Worm (Caenorhabditis elegans) whole organism, L1 larva: ENCODE measurements around the gene atg-9.

Source experiments
- C04F5.9 ChIP-seq: sonication (generic microtip); optimal IDR thresholded peaks from 2 replicates; lab custom pipeline; 2016; ENCODE audit warnings: missing genetic modification characterization, missing compliant biosample characterization
- C16A3.4 ChIP-seq: fragments of 150-350 bp; optimal IDR thresholded peaks from 2 replicates; lab custom pipeline; 2014; ENCODE audit warnings: missing biosample characterization, missing genetic modification characterization
- C34B4.2 ChIP-seq: sonication (generic microtip); optimal IDR thresholded peaks from 2 replicates; lab custom pipeline; 2017; ENCODE audit warnings: mild to moderate bottlenecking, missing genetic modification characterization, missing compliant biosample characterization
- F16B12.6 ChIP-seq: fragments of 150-350 bp; optimal IDR thresholded peaks from 2 replicates; lab custom pipeline; 2014; ENCODE audit warnings: missing biosample characterization, missing genetic modification characterization
- Y116A8C.19 ChIP-seq: sonication (generic microtip); optimal IDR thresholded peaks from 2 replicates; lab custom pipeline; 2016; ENCODE audit warnings: missing compliant biosample characterization, missing genetic modification characterization, borderline replicate concordance
- alr-1 ChIP-seq: fragments of 200-800 bp; sonication (Bioruptor generic); optimal IDR thresholded peaks from 2 replicates; lab custom pipeline; 2018; ENCODE audit warnings: borderline replicate concordance, mild to moderate bottlenecking, missing genetic modification characterization, missing compliant biosample characterization
- aly-2 ChIP-seq: fragments of 150-350 bp; optimal IDR thresholded peaks from 2 replicates; lab custom pipeline; 2014; ENCODE audit warnings: missing biosample characterization, missing genetic modification characterization
- blmp-1 ChIP-seq: fragments of 150-350 bp; optimal IDR thresholded peaks from 2 replicates; lab custom pipeline; 2014; ENCODE audit warnings: missing biosample characterization, missing genetic modification characterization
- ceh-82 ChIP-seq, 3 experiments: fragments of 150-350 bp in 1 of 3; sonication (generic microtip) in 2 of 3; optimal IDR thresholded peaks; 2 replicates each; lab custom pipeline; 2014 to 2017; ENCODE audit warnings: missing biosample characterization in 3 of 3, missing genetic modification characterization in 3 of 3
- ceh-90 ChIP-seq: sonication (generic microtip); optimal IDR thresholded peaks from 2 replicates; lab custom pipeline; 2016; ENCODE audit warnings: missing genetic modification characterization, missing compliant biosample characterization
- dpl-1 ChIP-seq, 3 experiments: fragments of 150-350 bp in 2 of 3; sonication (generic microtip) in 1 of 3; optimal IDR thresholded peaks; 2 replicates each; lab custom pipeline; 2014 to 2017; ENCODE audit warnings: missing biosample characterization in 3 of 3, missing genetic modification characterization in 3 of 3, missing genetic modification reagents in 3 of 3
- efl-1 ChIP-seq, 4 experiments: fragments of 150-350 bp; optimal IDR thresholded peaks in 3 of 4; peaks in 1 of 4; 1 replicate in 1 of 4; 2 replicates in 3 of 4; lab custom pipeline; 2014; ENCODE audit warnings: missing biosample characterization in 2 of 4, missing genetic modification characterization in 2 of 4, missing genetic modification reagents in 2 of 4
- egl-27 ChIP-seq, 2 experiments: fragments of 150-350 bp in 1 of 2; sonication (generic microtip); optimal IDR thresholded peaks; 3 replicates each; lab custom pipeline; 2017 to 2018; ENCODE audit warnings: missing biosample characterization in 2 of 2, missing genetic modification characterization in 2 of 2, missing genetic modification reagents in 2 of 2
- elt-2 ChIP-seq: sonication (generic microtip); optimal IDR thresholded peaks from 2 replicates; lab custom pipeline; 2016; ENCODE audit warnings: missing genetic modification characterization, mild to moderate bottlenecking, inconsistent platforms, missing compliant biosample characterization, missing genetic modification reagents
- elt-3 ChIP-seq, 6 experiments: fragments of 150-350 bp in 1 of 6; sonication (generic microtip); optimal IDR thresholded peaks; 2 replicates each; lab custom pipeline; 2017 to 2018; ENCODE audit warnings: missing biosample characterization in 6 of 6, missing genetic modification characterization in 6 of 6, inconsistent platforms in 1 of 6
- grh-1 ChIP-seq: fragments of 200-800 bp; sonication (Bioruptor generic); IDR thresholded peaks from 2 replicates; pipeline ENCODE4 v1.3.6; 2022; ENCODE audit warnings: missing genetic modification reagents, missing genetic modification characterization, missing compliant biosample characterization
- hlh-17 ChIP-seq: fragments of 200-800 bp; sonication (Bioruptor generic); optimal IDR thresholded peaks from 2 replicates; lab custom pipeline; 2018; ENCODE audit warnings: missing genetic modification characterization, mild to moderate bottlenecking, missing compliant biosample characterization, moderate library complexity, borderline replicate concordance
- jun-1 ChIP-seq: fragments of 150-350 bp; optimal IDR thresholded peaks from 2 replicates; lab custom pipeline; 2014; ENCODE audit warnings: missing biosample characterization, missing genetic modification reagents, missing genetic modification characterization
- lin-13 ChIP-seq: fragments of 150-350 bp; optimal IDR thresholded peaks from 2 replicates; lab custom pipeline; 2014; ENCODE audit warnings: missing biosample characterization, missing genetic modification reagents, missing genetic modification characterization
- lin-14 ChIP-seq: fragments of 200-800 bp; sonication (Bioruptor generic); optimal IDR thresholded peaks from 2 replicates; lab custom pipeline; 2018; ENCODE audit warnings: mild to moderate bottlenecking, missing genetic modification characterization, moderate library complexity, missing compliant biosample characterization
- lin-35 ChIP-seq, 2 experiments: fragments of 150-350 bp; optimal IDR thresholded peaks; 2 replicates each; lab custom pipeline; 2014; ENCODE audit warnings: missing biosample characterization in 2 of 2, missing genetic modification characterization in 2 of 2, missing genetic modification reagents in 2 of 2
- lsy-2 ChIP-seq, 2 experiments: fragments of 150-350 bp; optimal IDR thresholded peaks; 2 replicates each; lab custom pipeline; 2014; ENCODE audit warnings: missing biosample characterization in 2 of 2, missing genetic modification characterization in 2 of 2
- mab-9 ChIP-seq: fragments of 200-800 bp; sonication (Bioruptor generic); IDR thresholded peaks from 2 replicates; pipeline ENCODE4 v1.3.6; 2022; ENCODE audit warnings: missing genetic modification reagents, missing genetic modification characterization, missing compliant biosample characterization
- mdl-1 ChIP-seq, 2 experiments: fragments of 150-350 bp; optimal IDR thresholded peaks; 2 replicates each; lab custom pipeline; 2014 to 2017; ENCODE audit warnings: missing biosample characterization in 2 of 2, missing genetic modification characterization in 2 of 2, inconsistent platforms in 1 of 2
- mef-2 ChIP-seq: fragments of 150-350 bp; optimal IDR thresholded peaks from 2 replicates; lab custom pipeline; 2014; ENCODE audit warnings: missing biosample characterization, missing genetic modification characterization
- mep-1 ChIP-seq: fragments of 150-350 bp; optimal IDR thresholded peaks from 2 replicates; lab custom pipeline; 2014; ENCODE audit warnings: missing biosample characterization, missing genetic modification characterization
- nhr-12 ChIP-seq: sonication (generic microtip); optimal IDR thresholded peaks from 2 replicates; lab custom pipeline; 2017; ENCODE audit warnings: missing biosample characterization, missing genetic modification characterization
- nhr-19 ChIP-seq: fragments of 200-800 bp; sonication (Bioruptor generic); conservative IDR thresholded peaks from 2 replicates; pipeline ENCODE4 v1.3.6; 2022; ENCODE audit warnings: missing genetic modification characterization, missing compliant biosample characterization
- nhr-20 ChIP-seq: sonication (generic microtip); optimal IDR thresholded peaks from 2 replicates; lab custom pipeline; 2016; ENCODE audit warnings: mild to moderate bottlenecking, missing genetic modification characterization, missing compliant biosample characterization
- nhr-47 ChIP-seq: sonication (generic microtip); optimal IDR thresholded peaks from 2 replicates; lab custom pipeline; 2016; ENCODE audit warnings: mild to moderate bottlenecking, missing genetic modification characterization, moderate library complexity, missing compliant biosample characterization
- nhr-71 ChIP-seq: sonication (generic microtip); optimal IDR thresholded peaks from 2 replicates; lab custom pipeline; 2016; ENCODE audit warnings: mild to moderate bottlenecking, missing genetic modification characterization, moderate library complexity, missing compliant biosample characterization
- nhr-76 ChIP-seq: sonication (generic microtip); optimal IDR thresholded peaks from 2 replicates; lab custom pipeline; 2017; ENCODE audit warnings: missing biosample characterization, missing genetic modification characterization
- nhr-85 ChIP-seq: sonication (generic microtip); peaks from one replicate; lab custom pipeline; 2016; ENCODE audit warnings: missing genetic modification characterization, inconsistent platforms, missing compliant biosample characterization
- nhr-90 ChIP-seq: sonication (generic microtip); optimal IDR thresholded peaks from 2 replicates; lab custom pipeline; 2016; ENCODE audit warnings: mild to moderate bottlenecking, missing genetic modification characterization, missing compliant biosample characterization; ENCODE audit not compliant: poor library complexity
- skn-1 ChIP-seq: fragments of 150-350 bp; optimal IDR thresholded peaks from 2 replicates; lab custom pipeline; 2014; ENCODE audit warnings: missing biosample characterization, missing genetic modification characterization
- sox-4 ChIP-seq: sonication (generic microtip); optimal IDR thresholded peaks from 2 replicates; lab custom pipeline; 2016; ENCODE audit warnings: missing genetic modification characterization, missing compliant biosample characterization
- swsn-7 ChIP-seq: sonication (generic microtip); optimal IDR thresholded peaks from 2 replicates; lab custom pipeline; 2016; ENCODE audit warnings: missing genetic modification characterization, missing compliant biosample characterization
- tbx-2 ChIP-seq: sonication (generic microtip); optimal IDR thresholded peaks from 2 replicates; lab custom pipeline; 2016; ENCODE audit warnings: missing genetic modification characterization, missing compliant biosample characterization
- unc-130 ChIP-seq: fragments of 150-350 bp; optimal IDR thresholded peaks from 2 replicates; lab custom pipeline; 2017; ENCODE audit warnings: missing biosample characterization, missing genetic modification characterization, inconsistent platforms
- unc-62 ChIP-seq: fragments of 150-350 bp; optimal IDR thresholded peaks from 2 replicates; lab custom pipeline; 2014; ENCODE audit warnings: missing biosample characterization, missing genetic modification reagents, missing genetic modification characterization
- xbp-1 ChIP-seq: sonication (generic microtip); optimal IDR thresholded peaks from 2 replicates; lab custom pipeline; 2016; ENCODE audit warnings: missing genetic modification characterization, missing compliant biosample characterization
- ztf-4 ChIP-seq: fragments of 150-350 bp; optimal IDR thresholded peaks from 2 replicates; lab custom pipeline; 2014; ENCODE audit warnings: missing biosample characterization, missing genetic modification characterization

The atg-9 gene

ce11 chrV:376790-377189 is 27.6 kb downstream of the atg-9 start:
- TF ChIP-seq efl-1 (optimal IDR thresholded peaks at IDR 0.05; lab: Kevin White, UChicago), result no peak
- TF ChIP-seq efl-1 (GFP tag; optimal IDR thresholded peaks at IDR 0.05 in 1 of 2; lab: Kevin White, UChicago), result peak in 1 of 2 experiments; percentile 35
- no peak for TF ChIP-seq aly-2 (tag; lab: Kevin White, UChicago)
- no peak for TF ChIP-seq nhr-85 (tag; lab: Kevin White, UChicago)

DNA sequence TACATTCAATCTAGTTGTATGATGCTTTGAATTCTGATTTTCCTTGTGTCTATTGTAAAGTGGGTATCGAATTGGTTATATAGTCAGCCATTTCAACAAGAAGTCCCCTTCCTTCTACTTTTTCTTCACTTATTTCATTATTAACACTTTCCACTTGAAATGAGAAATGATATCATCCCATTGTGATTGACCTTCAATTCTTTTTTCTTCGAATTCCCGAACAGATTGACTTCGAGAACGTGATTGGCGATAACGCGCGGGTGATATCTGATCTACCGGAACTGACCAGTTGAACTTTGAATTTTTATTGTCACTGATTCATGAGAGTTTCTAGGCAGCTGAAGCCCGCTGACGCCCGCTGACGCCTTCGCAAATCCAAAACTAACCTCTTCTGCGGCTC is 29.0 kb downstream of the atg-9 start:
- TF ChIP-seq xbp-1 (tag; lab: Kevin White, UChicago) (no peak), nhr-20 (tag; lab: Kevin White, UChicago) (peak; percentile 15), nhr-76 (tag; lab: Kevin White, UChicago) (no peak), swsn-7 (tag; lab: Kevin White, UChicago) (no peak), blmp-1 (tag; lab: Kevin White, UChicago) (peak; percentile 34), nhr-85 (tag; lab: Kevin White, UChicago) (peak; percentile 44)

DNA sequence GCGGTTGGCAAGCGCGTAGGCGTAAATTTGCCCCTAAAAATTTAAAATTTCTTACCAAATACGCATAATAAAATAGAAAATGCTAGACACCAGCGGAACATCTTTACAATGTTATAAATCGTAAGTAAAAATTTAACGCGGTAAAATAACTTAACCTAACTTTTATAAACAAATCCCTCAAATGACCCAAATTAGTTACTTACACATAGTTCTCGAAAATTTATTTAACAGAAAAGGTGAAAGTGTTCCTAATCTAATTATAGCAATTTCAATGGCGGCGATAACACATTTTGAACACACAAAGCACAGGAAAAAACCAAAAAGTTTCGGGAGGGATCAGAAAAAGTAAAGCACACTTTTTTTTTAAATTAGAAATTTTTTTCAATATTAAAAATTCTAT is 31.0 kb downstream of the atg-9 start, which contains the start of gene mltn-8:
Gene mltn-8, minus strand, starts transcription at position 101 of the 400 bp plus-strand sequence.
- TF ChIP-seq mdl-1 (tag; optimal IDR thresholded peaks at IDR 0.05; lab: Kevin White, UChicago), result no peak
- TF ChIP-seq ceh-82 (tag; optimal IDR thresholded peaks at IDR 0.05; lab: Kevin White, UChicago), result no peak
- TF ChIP-seq tbx-2, result no peak
- no peak for TF ChIP-seq mab-9
- no peak for TF ChIP-seq jun-1 (tag; lab: Kevin White, UChicago)
- TF ChIP-seq Y116A8C.19 (tag; lab: Kevin White, UChicago), result no peak
- no peak for TF ChIP-seq elt-3 (tag; optimal IDR thresholded peaks at IDR 0.05; lab: Kevin White, UChicago)
- TF ChIP-seq nhr-12, result no peak
- TF ChIP-seq nhr-20 (tag; lab: Kevin White, UChicago), result no peak
- no peak for TF ChIP-seq lin-13 (GFP tag; lab: Kevin White, UChicago)
- no peak for TF ChIP-seq F16B12.6 (tag; lab: Kevin White, UChicago)
- TF ChIP-seq unc-62 (GFP tag; lab: Kevin White, UChicago), result no peak
- TF ChIP-seq elt-2, result no peak
- TF ChIP-seq ceh-90 (tag; lab: Kevin White, UChicago), result no peak

ce11 chrV:381227-381950 is 32.2 kb downstream of the atg-9 start, which contains the start of gene ZK6.8:
ZK6.8 (plus strand) TSS chrV:381908.
- peak; percentile 38 for TF ChIP-seq jun-1 (tag; lab: Kevin White, UChicago)
- TF ChIP-seq elt-3 (tag; optimal IDR thresholded peaks at IDR 0.05; lab: Kevin White, UChicago), result peak; percentile 78 to 99 (median 84)
- TF ChIP-seq sox-4 (tag; lab: Kevin White, UChicago), result no peak
- no peak for TF ChIP-seq egl-27 (tag; optimal IDR thresholded peaks at IDR 0.05; lab: Kevin White, UChicago)
- peak; percentile 51 for TF ChIP-seq nhr-47
- TF ChIP-seq mep-1 (tag; lab: Kevin White, UChicago), result no peak
- TF ChIP-seq hlh-17 (GFP tag; lab: Kevin White, UChicago), result no peak
- peak; percentile 97 for TF ChIP-seq lin-14 (GFP tag; lab: Kevin White, UChicago)
- TF ChIP-seq mdl-1 (tag; optimal IDR thresholded peaks at IDR 0.05; lab: Kevin White, UChicago), result peak in 1 of 2 experiments; percentile 77
- no peak for TF ChIP-seq alr-1 (tag; lab: Kevin White, UChicago)
- no peak for TF ChIP-seq ztf-4 (tag; lab: Kevin White, UChicago)
- peak; percentile 90 for TF ChIP-seq nhr-20 (tag; lab: Kevin White, UChicago)
- TF ChIP-seq dpl-1 (GFP tag; optimal IDR thresholded peaks at IDR 0.05; lab: Kevin White, UChicago), result peak in 1 of 3 experiments; percentile 23
- no peak for TF ChIP-seq unc-62 (GFP tag; lab: Kevin White, UChicago)
- TF ChIP-seq nhr-12, result no peak
- TF ChIP-seq grh-1, result peak; percentile 93
- no peak for TF ChIP-seq mef-2
- no peak for TF ChIP-seq elt-2
- peak; percentile 72 for TF ChIP-seq unc-130 (tag; lab: Kevin White, UChicago)
- no peak for TF ChIP-seq Y116A8C.19 (tag; lab: Kevin White, UChicago)
- TF ChIP-seq C34B4.2 (tag; lab: Kevin White, UChicago), result no peak
- peak; percentile 11 for TF ChIP-seq C16A3.4 (tag; lab: Kevin White, UChicago)
- peak in 1 of 2 experiments; percentile 67 for TF ChIP-seq lin-35 (GFP tag; optimal IDR thresholded peaks at IDR 0.05; lab: Kevin White, UChicago)
- peak; percentile 79 for TF ChIP-seq nhr-19
- peak; percentile 79 for TF ChIP-seq nhr-71 (tag; lab: Kevin White, UChicago)
- TF ChIP-seq C04F5.9 (tag; lab: Kevin White, UChicago), result no peak
- peak; percentile 79 for TF ChIP-seq nhr-90 (tag; lab: Kevin White, UChicago)
- TF ChIP-seq lsy-2 (tag; optimal IDR thresholded peaks at IDR 0.05; lab: Kevin White, UChicago), result peak in 1 of 2 experiments; percentile 65
- peak; percentile 20 for TF ChIP-seq skn-1 (tag; lab: Kevin White, UChicago)
- TF ChIP-seq efl-1 (optimal IDR thresholded peaks at IDR 0.05; lab: Kevin White, UChicago), result no peak
- TF ChIP-seq efl-1 (GFP tag; optimal IDR thresholded peaks at IDR 0.05 in 1 of 2; lab: Kevin White, UChicago), result peak in 1 of 2 experiments; percentile 86
- peak; percentile 88 for TF ChIP-seq blmp-1 (tag; lab: Kevin White, UChicago)
